Worm (Caenorhabditis elegans) whole organism, early embryonic: ENCODE measurements around the gene atln-1.

Source experiments
- aly-1 ChIP-seq: sonication (generic microtip); optimal IDR thresholded peaks from 2 replicates; lab custom pipeline; 2016; ENCODE audit warnings: missing genetic modification characterization, missing compliant biosample characterization
- ama-1 ChIP-seq: fragments of 150-350 bp; optimal IDR thresholded peaks from 2 replicates; lab custom pipeline; 2014
- ceh-13 ChIP-seq: fragments of 200-800 bp; sonication (Bioruptor generic); optimal IDR thresholded peaks from 2 replicates; lab custom pipeline; 2018; ENCODE audit warnings: mild to moderate bottlenecking, missing genetic modification characterization, missing compliant biosample characterization
- hmbx-1 ChIP-seq: sonication (generic microtip); optimal IDR thresholded peaks from 2 replicates; lab custom pipeline; 2016; ENCODE audit warnings: mild to moderate bottlenecking, missing genetic modification characterization, missing compliant biosample characterization
- scrt-1 ChIP-seq: fragments of 200-800 bp; sonication (Bioruptor generic); IDR thresholded peaks from 2 replicates; pipeline ENCODE4 v1.3.6; 2022; ENCODE audit warnings: missing genetic modification characterization, missing compliant biosample characterization
- tbx-11 ChIP-seq: fragments of 200-800 bp; sonication (Bioruptor generic); IDR thresholded peaks from 2 replicates; pipeline ENCODE4 v1.3.6; 2022; ENCODE audit warnings: missing genetic modification characterization, missing compliant biosample characterization
- tbx-37 ChIP-seq: fragments of 200-800 bp; sonication (Bioruptor generic); conservative IDR thresholded peaks from 2 replicates; pipeline ENCODE4 v1.3.6; 2022; ENCODE audit warnings: missing genetic modification reagents, missing genetic modification characterization, missing compliant biosample characterization

DNA sequence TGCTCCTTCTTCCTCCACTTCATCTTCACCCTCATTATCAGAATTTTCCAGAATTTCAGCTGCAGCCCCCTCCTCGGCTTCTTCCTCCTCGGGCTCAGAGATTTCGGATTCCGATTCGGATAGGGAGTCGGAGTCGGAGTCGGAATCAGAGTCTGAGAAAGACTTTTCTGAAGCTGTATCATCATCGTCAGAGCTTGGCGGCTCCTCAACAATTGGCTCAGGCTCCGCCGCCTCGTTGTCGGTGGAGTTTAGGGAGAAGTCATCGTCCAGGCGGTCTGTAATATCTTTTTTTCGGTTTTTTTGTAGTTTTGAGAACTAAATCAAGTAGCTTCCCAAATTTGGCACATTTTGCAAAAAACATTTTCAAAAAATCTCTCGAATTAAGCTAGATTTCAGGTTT is 17.7 kb upstream of the atln-1 start:
- no peak for TF ChIP-seq ama-1 (lab: Kevin White, UChicago)
- TF ChIP-seq ceh-13 (GFP tag; lab: Kevin White, UChicago) = no peak
- TF ChIP-seq tbx-37 (GFP tag; lab: Robert Waterston, UW) = no peak
- no peak for TF ChIP-seq hmbx-1
- no peak for TF ChIP-seq tbx-11 (GFP tag; lab: Robert Waterston, UW)
- no peak for TF ChIP-seq aly-1 (tag; lab: Kevin White, UChicago)
- no peak for TF ChIP-seq scrt-1
